Fruit fly (Drosophila melanogaster): ENCODE results near the gene CG10959.

dm6 chrX:8157294-8157693, 8.7 kb downstream of the CG10959 start, which contains the start of the genes Traf6 and GIIIspla2:
- TF ChIP-seq CG12768 (GFP tag; optimal IDR thresholded peaks at IDR 0.05) (peak; percentile 66), pad (GFP tag; optimal IDR thresholded peaks at IDR 0.05) (peak; percentile 81), bab1 (GFP tag; optimal IDR thresholded peaks at IDR 0.05) (peak; percentile 78), Hr96 (GFP tag; optimal IDR thresholded peaks at IDR 0.05) (no peak), Crg-1 (GFP tag; optimal IDR thresholded peaks at IDR 0.05) (peak; percentile 68)
